Fruit fly (Drosophila melanogaster): Measurements from ENCODE around the gene CG8003.

CG8003 gene

DNA sequence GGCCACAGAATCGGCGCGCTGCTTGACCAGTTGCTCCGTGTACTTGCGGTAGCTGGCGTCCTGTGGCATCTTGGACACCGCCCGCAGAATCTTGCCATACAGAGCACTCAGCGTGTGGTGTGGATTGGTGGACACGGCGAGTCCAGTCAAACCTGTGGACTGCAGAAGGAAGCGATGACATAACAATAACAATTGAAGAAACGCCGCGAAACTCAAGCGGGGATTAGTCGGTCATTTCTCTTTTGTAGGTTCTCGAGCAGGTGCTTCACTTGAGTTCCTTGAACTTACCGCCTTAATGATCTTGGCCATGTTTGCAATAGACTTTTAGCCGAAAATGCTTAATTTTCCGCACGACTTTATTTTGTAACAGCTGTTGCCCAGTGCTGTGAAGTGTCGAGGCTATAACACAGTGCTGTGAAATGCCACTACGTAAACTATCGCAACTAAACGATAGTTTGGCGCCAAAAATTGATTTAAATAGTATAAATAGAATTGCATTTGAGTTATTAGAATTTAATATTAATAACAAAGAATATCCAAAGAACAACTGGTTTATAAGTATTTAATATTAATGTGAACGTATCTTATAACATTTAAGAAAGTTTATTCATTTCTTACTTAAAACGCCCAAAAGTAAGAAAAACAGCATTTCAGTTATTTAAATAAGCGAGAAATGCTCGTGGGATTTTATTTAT lies 32.6 kb downstream of the CG8003 start, which contains the start of gene ND-13B (continued):
- TF ChIP-seq E2f2 (GFP tag; IDR thresholded peaks at IDR 0.05), result peak; percentile 90
- TF ChIP-seq ssp (GFP tag; IDR thresholded peaks at IDR 0.05), result no peak
- TF ChIP-seq CG7987 (GFP tag; optimal IDR thresholded peaks at IDR 0.05), result peak; percentile 33
- peak; percentile 38 for TF ChIP-seq CG10147 (GFP tag; optimal IDR thresholded peaks at IDR 0.05)
- peak; percentile 0 for TF ChIP-seq Side (GFP tag; optimal IDR thresholded peaks at IDR 0.05)
- no peak for TF ChIP-seq cas (GFP tag; IDR thresholded peaks at IDR 0.05)
- no peak for TF ChIP-seq hkb (optimal IDR thresholded peaks at IDR 0.05)
- 0 out of 2 replicates have a peak, but pooled peaks have one; percentile 14 for TF ChIP-seq hkb (GFP tag; IDR thresholded peaks at IDR 0.05)
- TF ChIP-seq Opbp (GFP tag; IDR thresholded peaks at IDR 0.05; ENCODE audit: partially characterized antibody), result peak; percentile 70; the same call in 1 of the 3 replicates
- TF ChIP-seq Fer1 (GFP tag; optimal IDR thresholded peaks at IDR 0.05), result peak; percentile 74
- peak; percentile 47 for TF ChIP-seq zfh2 (GFP tag; optimal IDR thresholded peaks at IDR 0.05)
- TF ChIP-seq CG33213 (GFP tag; optimal IDR thresholded peaks at IDR 0.05), result peak; percentile 37
- TF ChIP-seq CG7786 (GFP tag; optimal IDR thresholded peaks at IDR 0.05), result peak; percentile 6
- TF ChIP-seq CG13624 (GFP tag; optimal IDR thresholded peaks at IDR 0.05), result peak; percentile 35
- peak; percentile 96 for TF ChIP-seq CG10267 (tag; optimal IDR thresholded peaks at IDR 0.05)
- no peak for TF ChIP-seq eve (GFP tag; optimal IDR thresholded peaks at IDR 0.05)
- peak; percentile 25 for TF ChIP-seq nmo (GFP tag; optimal IDR thresholded peaks at IDR 0.05)
- TF ChIP-seq CG2199 (GFP tag; IDR thresholded peaks at IDR 0.05), result no peak
- peak; percentile 40; the same call in 1 of the 2 replicates for TF ChIP-seq slbo (GFP tag; IDR thresholded peaks at IDR 0.05)
- TF ChIP-seq B-H2 (GFP tag; optimal IDR thresholded peaks at IDR 0.05), result peak; percentile 42
- TF ChIP-seq Sin3A (optimal IDR thresholded peaks at IDR 0.05), result peak; percentile 28
- peak; percentile 62; the same call in 2 of the 3 replicates for TF ChIP-seq knrl (GFP tag; IDR thresholded peaks at IDR 0.05; ENCODE audit: partially characterized antibody)
- TF ChIP-seq CG3281 (GFP tag; optimal IDR thresholded peaks at IDR 0.05), result peak; percentile 41
- TF ChIP-seq MBD-R2 (GFP tag; IDR thresholded peaks at IDR 0.05), result peak; percentile 88
- no peak for TF ChIP-seq Atf-2 (GFP tag; optimal IDR thresholded peaks at IDR 0.05)
- TF ChIP-seq schlank (tag; optimal IDR thresholded peaks at IDR 0.05), result no peak
- no peak for TF ChIP-seq CG8359 (GFP tag; optimal IDR thresholded peaks at IDR 0.05; ENCODE audit: borderline replicate concordance)
- TF ChIP-seq Bgb (GFP tag; IDR thresholded peaks at IDR 0.05; ENCODE audit: partially characterized antibody), result peak; percentile 80
- peak; percentile 24 for TF ChIP-seq Sox100B (GFP tag; optimal IDR thresholded peaks at IDR 0.05)
- peak; percentile 7 for TF ChIP-seq pho (GFP tag; optimal IDR thresholded peaks at IDR 0.05)
- TF ChIP-seq YL-1 (GFP tag; optimal IDR thresholded peaks at IDR 0.05), result peak; percentile 18
- TF ChIP-seq CG6683 (GFP tag; optimal IDR thresholded peaks at IDR 0.05), result peak; percentile 7
- peak; percentile 85 for TF ChIP-seq CG34224 (GFP tag; IDR thresholded peaks at IDR 0.05; ENCODE audit: partially characterized antibody)
- TF ChIP-seq BEAF-32 (GFP tag; optimal IDR thresholded peaks at IDR 0.05), result peak; percentile 77
- TF ChIP-seq CrebB (tag; optimal IDR thresholded peaks at IDR 0.05), result no peak
- TF ChIP-seq Xbp1 (GFP tag; optimal IDR thresholded peaks at IDR 0.05), result peak; percentile 4
- TF ChIP-seq lbe (GFP tag; optimal IDR thresholded peaks at IDR 0.05), result peak; percentile 33
- TF ChIP-seq CG14860 (GFP tag; IDR thresholded peaks at IDR 0.05; ENCODE audit: partially characterized antibody), result 0 out of 3 replicates have a peak, but pooled peaks have one; percentile 44
- peak; percentile 33 for TF ChIP-seq HLH54F (GFP tag; optimal IDR thresholded peaks at IDR 0.05)
- peak; percentile 79 for TF ChIP-seq unc-4 (GFP tag; IDR thresholded peaks at IDR 0.05; ENCODE audit: partially characterized antibody)
- TF ChIP-seq Elba2 (GFP tag; optimal IDR thresholded peaks at IDR 0.05), result no peak
- peak; percentile 67 for TF ChIP-seq caup (GFP tag; optimal IDR thresholded peaks at IDR 0.05; ENCODE audit: severe bottlenecking)
- TF ChIP-seq sens-2 (GFP tag; IDR thresholded peaks at IDR 0.05), result no peak
- TF ChIP-seq Dp (GFP tag; optimal IDR thresholded peaks at IDR 0.05), result peak; percentile 91
- TF ChIP-seq ap (GFP tag; IDR thresholded peaks at IDR 0.05), result no peak
- no peak for TF ChIP-seq CG2889 (GFP tag; IDR thresholded peaks at IDR 0.05)
- peak; percentile 70 for TF ChIP-seq CG15514 (GFP tag; optimal IDR thresholded peaks at IDR 0.05)
- peak; percentile 24 for TF ChIP-seq phol (tag; optimal IDR thresholded peaks at IDR 0.05)
- peak; percentile 47 for TF ChIP-seq CG1647 (GFP tag; optimal IDR thresholded peaks at IDR 0.05)

Measured in whole organism, embryonic.